Fruit fly (Drosophila melanogaster): Measurements from ENCODE around the gene ND-SGDH.
A peak's percentile ranks its signal among the peaks of the same experiment; 100 is the strongest.

The ND-SGDH gene

dm6 chr3L:12115966-12116735, 22.2 kb downstream of the ND-SGDH start, which contains the start of gene vers:
Gene vers (plus strand): TSS chr3L:12116101.
- no peak for TF ChIP-seq eg (GFP tag; IDR thresholded peaks at IDR 0.05)
- TF ChIP-seq topi (GFP tag; optimal IDR thresholded peaks at IDR 0.05), result peak; percentile 8
- peak; percentile 24 for TF ChIP-seq lz (GFP tag; optimal IDR thresholded peaks at IDR 0.05)
- no peak for TF ChIP-seq CG6276 (GFP tag; optimal IDR thresholded peaks at IDR 0.05)
- no peak for TF ChIP-seq CG8632 (GFP tag; optimal IDR thresholded peaks at IDR 0.05)
- TF ChIP-seq CG3032 (tag; optimal IDR thresholded peaks at IDR 0.05), result peak; percentile 12
- TF ChIP-seq vri (GFP tag; optimal IDR thresholded peaks at IDR 0.05), result no peak
- TF ChIP-seq CG1621 (tag; optimal IDR thresholded peaks at IDR 0.05), result no peak
- peak; percentile 22 for TF ChIP-seq cyc (GFP tag; optimal IDR thresholded peaks at IDR 0.05)
- TF ChIP-seq Eip78C (GFP tag), result peak; percentile 21
- no peak for TF ChIP-seq acj6 (GFP tag; optimal IDR thresholded peaks at IDR 0.05)
- TF ChIP-seq CG9139 (GFP tag; optimal IDR thresholded peaks at IDR 0.05), result no peak
- peak; percentile 70 for TF ChIP-seq fkh (GFP tag; optimal IDR thresholded peaks at IDR 0.05)

DNA sequence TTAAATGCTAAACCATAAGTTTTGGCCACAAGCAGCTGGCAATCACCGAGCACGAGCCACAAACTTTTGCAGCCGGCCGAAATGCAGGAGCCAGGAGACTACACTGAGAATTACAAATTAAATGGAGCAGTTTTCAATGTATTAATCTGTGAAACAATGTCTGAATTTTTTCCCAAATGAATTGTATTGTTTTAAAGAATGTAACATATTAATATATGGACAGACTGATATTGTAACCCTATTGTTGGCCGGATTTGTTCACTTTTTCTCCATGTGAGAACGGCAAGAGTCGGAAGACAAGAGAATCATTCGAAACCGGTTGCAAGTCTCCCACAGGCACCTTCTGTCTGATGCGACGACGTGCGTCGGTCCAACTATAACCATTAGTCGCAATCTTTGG, 23.3 kb downstream of the ND-SGDH start:
- peak; percentile 91 for TF ChIP-seq lz (GFP tag; optimal IDR thresholded peaks at IDR 0.05)
- TF ChIP-seq spab (GFP tag; optimal IDR thresholded peaks at IDR 0.05), result peak; percentile 82
- TF ChIP-seq Gug (GFP tag; IDR thresholded peaks at IDR 0.05), result peak; percentile 67
- TF ChIP-seq CG10669 (GFP tag; optimal IDR thresholded peaks at IDR 0.05), result peak; percentile 86
- TF ChIP-seq dac (GFP tag; optimal IDR thresholded peaks at IDR 0.05), result peak; percentile 48
- peak; percentile 85 for TF ChIP-seq Ets21C (GFP tag; optimal IDR thresholded peaks at IDR 0.05)
- peak; percentile 72 for TF ChIP-seq CG8319 (GFP tag; optimal IDR thresholded peaks at IDR 0.05)
- TF ChIP-seq CG6792 (GFP tag; optimal IDR thresholded peaks at IDR 0.05), result peak; percentile 91
- TF ChIP-seq fkh (GFP tag; optimal IDR thresholded peaks at IDR 0.05), result no peak
- TF ChIP-seq Hr4 (GFP tag; optimal IDR thresholded peaks at IDR 0.05), result peak; percentile 50
- TF ChIP-seq Sox102F (GFP tag; optimal IDR thresholded peaks at IDR 0.05), result peak; percentile 96
- peak; percentile 89 for TF ChIP-seq achi (GFP tag; optimal IDR thresholded peaks at IDR 0.05)
- peak; percentile 95 for TF ChIP-seq Met (GFP tag; optimal IDR thresholded peaks at IDR 0.05)
- peak; percentile 81 for TF ChIP-seq CG11902 (GFP tag; optimal IDR thresholded peaks at IDR 0.05)
- TF ChIP-seq CG8119 (GFP tag; IDR thresholded peaks at IDR 0.05), result peak; percentile 79; the same call in 2 of the 3 replicates
- peak; percentile 98 for TF ChIP-seq Eip78C (GFP tag)
- TF ChIP-seq CG8632 (GFP tag; optimal IDR thresholded peaks at IDR 0.05), result peak; percentile 81
- TF ChIP-seq CG16779 (tag; optimal IDR thresholded peaks at IDR 0.05), result peak; percentile 72
- peak; percentile 93 for TF ChIP-seq Sox14 (GFP tag; optimal IDR thresholded peaks at IDR 0.05)
- TF ChIP-seq Hr39 (GFP tag; optimal IDR thresholded peaks at IDR 0.05), result peak; percentile 92
- TF ChIP-seq Hr38 (GFP tag; optimal IDR thresholded peaks at IDR 0.05), result no peak
- peak; percentile 87 for TF ChIP-seq acj6 (GFP tag; optimal IDR thresholded peaks at IDR 0.05)
- peak; percentile 96 for TF ChIP-seq esn (GFP tag; optimal IDR thresholded peaks at IDR 0.05)
- TF ChIP-seq Lpt (GFP tag; optimal IDR thresholded peaks at IDR 0.05), result peak; percentile 76
- peak; percentile 85 for TF ChIP-seq OdsH (GFP tag; optimal IDR thresholded peaks at IDR 0.05)
- TF ChIP-seq CG6163 (GFP tag; IDR thresholded peaks at IDR 0.05), result peak; percentile 93
- TF ChIP-seq eg (GFP tag; IDR thresholded peaks at IDR 0.05), result peak; percentile 75
- TF ChIP-seq dsx (GFP tag; optimal IDR thresholded peaks at IDR 0.05; ENCODE audit: poor library complexity, severe bottlenecking), result peak; percentile 91
- peak; percentile 80 for TF ChIP-seq CG9139 (GFP tag; optimal IDR thresholded peaks at IDR 0.05)
- TF ChIP-seq Eip93F (GFP tag; optimal IDR thresholded peaks at IDR 0.05), result peak; percentile 90
- TF ChIP-seq CG4318 (GFP tag; optimal IDR thresholded peaks at IDR 0.05), result peak; percentile 17
- peak; percentile 92 for TF ChIP-seq Smox (GFP tag; optimal IDR thresholded peaks at IDR 0.05)
- peak; percentile 79 for TF ChIP-seq fd59A (GFP tag; optimal IDR thresholded peaks at IDR 0.05)
- TF ChIP-seq CG11294 (GFP tag; IDR thresholded peaks at IDR 0.05), result 0 out of 2 replicates have a peak, but pooled peaks have one; percentile 33
- peak; percentile 92 for TF ChIP-seq CG3919 (GFP tag; optimal IDR thresholded peaks at IDR 0.05)
- TF ChIP-seq svp (GFP tag), result peak; percentile 97
- TF ChIP-seq vri (GFP tag; optimal IDR thresholded peaks at IDR 0.05), result peak; percentile 89
- peak; percentile 89 for TF ChIP-seq Eip75B (GFP tag; optimal IDR thresholded peaks at IDR 0.05)
- peak; percentile 87 for TF ChIP-seq Ets96B (tag; optimal IDR thresholded peaks at IDR 0.05)
- TF ChIP-seq topi (GFP tag; optimal IDR thresholded peaks at IDR 0.05), result peak; percentile 94
- peak; percentile 93 for TF ChIP-seq cyc (GFP tag; optimal IDR thresholded peaks at IDR 0.05)
- TF ChIP-seq CG6854 (GFP tag; optimal IDR thresholded peaks at IDR 0.05), result peak; percentile 88
- peak; percentile 79 for TF ChIP-seq Blimp-1 (GFP tag; optimal IDR thresholded peaks at IDR 0.05)
- TF ChIP-seq CG6276 (GFP tag; optimal IDR thresholded peaks at IDR 0.05), result no peak
- peak; percentile 69 for TF ChIP-seq Sox15 (GFP tag; optimal IDR thresholded peaks at IDR 0.05)

Measured in whole organism, prepupa.